Worm (Caenorhabditis elegans) whole organism, L1 larva: ENCODE data around the gene attf-2.
A peak's percentile ranks its signal among the peaks of the same experiment; 100 is the strongest.

Source experiments
- C16A3.4 ChIP-seq: fragments of 150-350 bp; optimal IDR thresholded peaks from 2 replicates; lab custom pipeline; 2014; ENCODE audit warnings: missing biosample characterization, missing genetic modification characterization
- C34B4.2 ChIP-seq: sonication (generic microtip); optimal IDR thresholded peaks from 2 replicates; lab custom pipeline; 2017; ENCODE audit warnings: mild to moderate bottlenecking, missing genetic modification characterization, missing compliant biosample characterization
- Y116A8C.19 ChIP-seq: sonication (generic microtip); optimal IDR thresholded peaks from 2 replicates; lab custom pipeline; 2016; ENCODE audit warnings: missing compliant biosample characterization, missing genetic modification characterization, borderline replicate concordance
- aly-2 ChIP-seq: fragments of 150-350 bp; optimal IDR thresholded peaks from 2 replicates; lab custom pipeline; 2014; ENCODE audit warnings: missing biosample characterization, missing genetic modification characterization
- ama-1 ChIP-seq: fragments of 150-350 bp; optimal IDR thresholded peaks from 2 replicates; lab custom pipeline; 2014
- blmp-1 ChIP-seq: fragments of 150-350 bp; optimal IDR thresholded peaks from 2 replicates; lab custom pipeline; 2014; ENCODE audit warnings: missing biosample characterization, missing genetic modification characterization
- ceh-63 ChIP-seq: fragments of 200-800 bp; sonication (Bioruptor generic); optimal IDR thresholded peaks from 2 replicates; lab custom pipeline; 2018; ENCODE audit warnings: mild to moderate bottlenecking, missing genetic modification characterization, missing compliant biosample characterization
- ceh-82 ChIP-seq, 3 experiments: fragments of 150-350 bp in 1 of 3; sonication (generic microtip) in 2 of 3; optimal IDR thresholded peaks; 2 replicates each; lab custom pipeline; 2014 to 2017; ENCODE audit warnings: missing biosample characterization in 3 of 3, missing genetic modification characterization in 3 of 3
- ces-1 ChIP-seq: fragments of 150-350 bp; optimal IDR thresholded peaks from 2 replicates; lab custom pipeline; 2014; ENCODE audit warnings: missing biosample characterization, missing genetic modification reagents, missing genetic modification characterization
- dpl-1 ChIP-seq, 3 experiments: fragments of 150-350 bp in 2 of 3; sonication (generic microtip) in 1 of 3; optimal IDR thresholded peaks; 2 replicates each; lab custom pipeline; 2014 to 2017; ENCODE audit warnings: missing biosample characterization in 3 of 3, missing genetic modification characterization in 3 of 3, missing genetic modification reagents in 3 of 3
- efl-3 ChIP-seq: fragments of 200-800 bp; sonication (Bioruptor generic); optimal IDR thresholded peaks from 2 replicates; lab custom pipeline; 2018; ENCODE audit warnings: mild to moderate bottlenecking, missing genetic modification characterization, missing compliant biosample characterization
- egl-13 ChIP-seq: sonication (generic microtip); optimal IDR thresholded peaks from 2 replicates; lab custom pipeline; 2016; ENCODE audit warnings: missing genotype, missing genetic modification reagents, missing genetic modification characterization, missing compliant biosample characterization
- elt-2 ChIP-seq: sonication (generic microtip); optimal IDR thresholded peaks from 2 replicates; lab custom pipeline; 2016; ENCODE audit warnings: missing genetic modification characterization, mild to moderate bottlenecking, inconsistent platforms, missing compliant biosample characterization, missing genetic modification reagents
- fkh-4 ChIP-seq: sonication (generic microtip); optimal IDR thresholded peaks from 2 replicates; lab custom pipeline; 2016; ENCODE audit warnings: missing compliant biosample characterization, missing genetic modification characterization, borderline replicate concordance
- fkh-8 ChIP-seq: sonication (generic microtip); optimal IDR thresholded peaks from 2 replicates; lab custom pipeline; 2016; ENCODE audit warnings: mild to moderate bottlenecking, missing genetic modification characterization, missing compliant biosample characterization
- fos-1 ChIP-seq: fragments of 150-350 bp; optimal IDR thresholded peaks from 2 replicates; lab custom pipeline; 2014; ENCODE audit warnings: missing biosample characterization, missing genetic modification characterization
- hlh-17 ChIP-seq: fragments of 200-800 bp; sonication (Bioruptor generic); optimal IDR thresholded peaks from 2 replicates; lab custom pipeline; 2018; ENCODE audit warnings: missing genetic modification characterization, mild to moderate bottlenecking, missing compliant biosample characterization, moderate library complexity, borderline replicate concordance
- hlh-4 ChIP-seq: sonication (generic microtip); optimal IDR thresholded peaks from 2 replicates; lab custom pipeline; 2016; ENCODE audit warnings: mild to moderate bottlenecking, missing genetic modification characterization, missing compliant biosample characterization
- hpl-2 ChIP-seq: fragments of 150-350 bp; optimal IDR thresholded peaks from 2 replicates; lab custom pipeline; 2014; ENCODE audit warnings: missing biosample characterization, missing genetic modification reagents, missing genetic modification characterization
- irx-1 ChIP-seq: sonication (generic microtip); optimal IDR thresholded peaks from 2 replicates; lab custom pipeline; 2016; ENCODE audit warnings: missing genetic modification characterization, missing compliant biosample characterization
- lin-13 ChIP-seq: fragments of 150-350 bp; optimal IDR thresholded peaks from 2 replicates; lab custom pipeline; 2014; ENCODE audit warnings: missing biosample characterization, missing genetic modification reagents, missing genetic modification characterization
- lin-14 ChIP-seq: fragments of 200-800 bp; sonication (Bioruptor generic); optimal IDR thresholded peaks from 2 replicates; lab custom pipeline; 2018; ENCODE audit warnings: mild to moderate bottlenecking, missing genetic modification characterization, moderate library complexity, missing compliant biosample characterization
- lin-15B ChIP-seq: fragments of 150-350 bp; sonication (generic microtip); optimal IDR thresholded peaks from 3 replicates; lab custom pipeline; 2014; ENCODE audit warnings: missing biosample characterization, missing genetic modification characterization
- lin-35 ChIP-seq, 2 experiments: fragments of 150-350 bp; optimal IDR thresholded peaks; 2 replicates each; lab custom pipeline; 2014; ENCODE audit warnings: missing biosample characterization in 2 of 2, missing genetic modification characterization in 2 of 2, missing genetic modification reagents in 2 of 2
- lin-39 ChIP-seq: fragments of 150-350 bp; optimal IDR thresholded peaks from 2 replicates; lab custom pipeline; 2014; ENCODE audit warnings: missing biosample characterization, missing genetic modification reagents, missing genetic modification characterization
- lir-3 ChIP-seq: sonication (generic microtip); optimal IDR thresholded peaks from 2 replicates; lab custom pipeline; 2016; ENCODE audit warnings: mild to moderate bottlenecking, missing genetic modification characterization, moderate library complexity, missing compliant biosample characterization; ENCODE audit not compliant: poor library complexity
- lsy-2 ChIP-seq, 2 experiments: fragments of 150-350 bp; optimal IDR thresholded peaks; 2 replicates each; lab custom pipeline; 2014; ENCODE audit warnings: missing biosample characterization in 2 of 2, missing genetic modification characterization in 2 of 2
- mab-9 ChIP-seq: fragments of 200-800 bp; sonication (Bioruptor generic); IDR thresholded peaks from 2 replicates; pipeline ENCODE4 v1.3.6; 2022; ENCODE audit warnings: missing genetic modification reagents, missing genetic modification characterization, missing compliant biosample characterization
- mep-1 ChIP-seq: fragments of 150-350 bp; optimal IDR thresholded peaks from 2 replicates; lab custom pipeline; 2014; ENCODE audit warnings: missing biosample characterization, missing genetic modification characterization
- nhr-12 ChIP-seq: sonication (generic microtip); optimal IDR thresholded peaks from 2 replicates; lab custom pipeline; 2017; ENCODE audit warnings: missing biosample characterization, missing genetic modification characterization
- nhr-19 ChIP-seq: fragments of 200-800 bp; sonication (Bioruptor generic); conservative IDR thresholded peaks from 2 replicates; pipeline ENCODE4 v1.3.6; 2022; ENCODE audit warnings: missing genetic modification characterization, missing compliant biosample characterization
- nhr-237 ChIP-seq: fragments of 150-350 bp; optimal IDR thresholded peaks from 2 replicates; lab custom pipeline; 2014; ENCODE audit warnings: missing biosample characterization, missing genetic modification characterization
- nhr-28 ChIP-seq: fragments of 150-350 bp; optimal IDR thresholded peaks from 2 replicates; lab custom pipeline; 2014; ENCODE audit warnings: missing biosample characterization, missing genetic modification characterization
- nhr-47 ChIP-seq: sonication (generic microtip); optimal IDR thresholded peaks from 2 replicates; lab custom pipeline; 2016; ENCODE audit warnings: mild to moderate bottlenecking, missing genetic modification characterization, moderate library complexity, missing compliant biosample characterization
- nhr-71 ChIP-seq: sonication (generic microtip); optimal IDR thresholded peaks from 2 replicates; lab custom pipeline; 2016; ENCODE audit warnings: mild to moderate bottlenecking, missing genetic modification characterization, moderate library complexity, missing compliant biosample characterization
- nhr-76 ChIP-seq: sonication (generic microtip); optimal IDR thresholded peaks from 2 replicates; lab custom pipeline; 2017; ENCODE audit warnings: missing biosample characterization, missing genetic modification characterization
- nhr-90 ChIP-seq: sonication (generic microtip); optimal IDR thresholded peaks from 2 replicates; lab custom pipeline; 2016; ENCODE audit warnings: mild to moderate bottlenecking, missing genetic modification characterization, missing compliant biosample characterization; ENCODE audit not compliant: poor library complexity
- pax-3 ChIP-seq: fragments of 200-800 bp; sonication (Bioruptor generic); optimal IDR thresholded peaks from 2 replicates; lab custom pipeline; 2018; ENCODE audit warnings: mild to moderate bottlenecking, missing genetic modification characterization, moderate library complexity, missing compliant biosample characterization
- rnt-1 ChIP-seq: sonication (generic microtip); optimal IDR thresholded peaks from 2 replicates; lab custom pipeline; 2016; ENCODE audit warnings: mild to moderate bottlenecking, missing genetic modification characterization, moderate library complexity, missing compliant biosample characterization
- snpc-4 ChIP-seq: fragments of 150-350 bp; optimal IDR thresholded peaks from 2 replicates; lab custom pipeline; 2014; ENCODE audit warnings: missing biosample characterization, missing genetic modification characterization
- snu-23 ChIP-seq: sonication (generic microtip); optimal IDR thresholded peaks from 2 replicates; lab custom pipeline; 2016; ENCODE audit warnings: missing genetic modification characterization, missing compliant biosample characterization
- sox-4 ChIP-seq: sonication (generic microtip); optimal IDR thresholded peaks from 2 replicates; lab custom pipeline; 2016; ENCODE audit warnings: missing genetic modification characterization, missing compliant biosample characterization
- sptf-1 ChIP-seq: fragments of 150-350 bp; optimal IDR thresholded peaks from 2 replicates; lab custom pipeline; 2014; ENCODE audit warnings: missing biosample characterization, missing genetic modification characterization
- sup-37 ChIP-seq: fragments of 200-800 bp; sonication (Bioruptor generic); optimal IDR thresholded peaks from 2 replicates; lab custom pipeline; 2018; ENCODE audit warnings: mild to moderate bottlenecking, missing genetic modification characterization, missing compliant biosample characterization
- swsn-7 ChIP-seq: sonication (generic microtip); optimal IDR thresholded peaks from 2 replicates; lab custom pipeline; 2016; ENCODE audit warnings: missing genetic modification characterization, missing compliant biosample characterization
- tlp-1 ChIP-seq: fragments of 150-350 bp; optimal IDR thresholded peaks from 2 replicates; lab custom pipeline; 2014; ENCODE audit warnings: missing biosample characterization, missing genetic modification characterization
- unc-30 ChIP-seq: sonication (generic microtip); optimal IDR thresholded peaks from 2 replicates; lab custom pipeline; 2017; ENCODE audit warnings: missing biosample characterization, missing genetic modification characterization
- unc-86 ChIP-seq: sonication (generic microtip); optimal IDR thresholded peaks from 2 replicates; lab custom pipeline; 2016; ENCODE audit warnings: missing genetic modification characterization, missing compliant biosample characterization
- vab-15 ChIP-seq: sonication (generic microtip); optimal IDR thresholded peaks from 2 replicates; lab custom pipeline; 2017; ENCODE audit warnings: missing genotype, mild to moderate bottlenecking, missing genetic modification characterization, missing compliant biosample characterization
- xbp-1 ChIP-seq: sonication (generic microtip); optimal IDR thresholded peaks from 2 replicates; lab custom pipeline; 2016; ENCODE audit warnings: missing genetic modification characterization, missing compliant biosample characterization
- zip-4 ChIP-seq: fragments of 200-800 bp; sonication (Bioruptor generic); optimal IDR thresholded peaks from 2 replicates; lab custom pipeline; 2018; ENCODE audit warnings: mild to moderate bottlenecking, missing genetic modification characterization, moderate library complexity, missing compliant biosample characterization
- ztf-11 ChIP-seq, 2 experiments: sonication (generic microtip); optimal IDR thresholded peaks; 2 replicates each; lab custom pipeline; 2016 to 2017; ENCODE audit warnings: missing genetic modification characterization in 2 of 2, missing biosample characterization in 1 of 2, missing compliant biosample characterization in 1 of 2
- ztf-4 ChIP-seq: fragments of 150-350 bp; optimal IDR thresholded peaks from 2 replicates; lab custom pipeline; 2014; ENCODE audit warnings: missing biosample characterization, missing genetic modification characterization

attf-2 gene

ce11 chrV:7196498-7196966, 595 bp upstream of the attf-2 start, which contains the start of gene F09G2.2 (continued):
- TF ChIP-seq ceh-63 (GFP tag; lab: Kevin White, UChicago) = no peak
- peak; percentile 93 for TF ChIP-seq swsn-7 (tag; lab: Kevin White, UChicago)
- TF ChIP-seq fos-1 (tag; lab: Kevin White, UChicago) = peak; percentile 83
- TF ChIP-seq nhr-90 (tag; lab: Kevin White, UChicago) = peak; percentile 92
- peak; percentile 94 for TF ChIP-seq xbp-1
- peak; percentile 90 to 95 for TF ChIP-seq lsy-2 (tag; optimal IDR thresholded peaks at IDR 0.05; lab: Kevin White, UChicago)
- no peak for TF ChIP-seq nhr-76
- no peak for TF ChIP-seq Y116A8C.19
- TF ChIP-seq blmp-1 = peak; percentile 77
- peak; percentile 29 for TF ChIP-seq lir-3 (tag; lab: Kevin White, UChicago)
- peak; percentile 69 for TF ChIP-seq ztf-4 (tag; lab: Kevin White, UChicago)
- TF ChIP-seq hlh-17 (GFP tag; lab: Kevin White, UChicago) = no peak
- no peak for TF ChIP-seq hlh-4 (tag; lab: Kevin White, UChicago)
- TF ChIP-seq ama-1 = peak; percentile 63
- TF ChIP-seq ztf-11 (tag; optimal IDR thresholded peaks at IDR 0.05; lab: Kevin White, UChicago) = peak in 1 of 2 experiments; percentile 75
- TF ChIP-seq dpl-1 (GFP tag; optimal IDR thresholded peaks at IDR 0.05; lab: Kevin White, UChicago) = peak; percentile 92 to 93 (median 92)
- TF ChIP-seq sptf-1 (tag; lab: Kevin White, UChicago) = no peak
- TF ChIP-seq nhr-47 (tag; lab: Kevin White, UChicago) = peak; percentile 91
- peak; percentile 60 for TF ChIP-seq mab-9 (GFP tag; lab: Robert Waterston, UW)
- no peak for TF ChIP-seq tlp-1
- no peak for TF ChIP-seq efl-3 (GFP tag; lab: Kevin White, UChicago)
- peak; percentile 83 for TF ChIP-seq unc-86 (tag; lab: Kevin White, UChicago)
- no peak for TF ChIP-seq sox-4 (tag; lab: Kevin White, UChicago)
- TF ChIP-seq rnt-1 (tag; lab: Kevin White, UChicago) = peak; percentile 92
- no peak for TF ChIP-seq ces-1 (GFP tag; lab: Kevin White, UChicago)
- TF ChIP-seq mep-1 (tag; lab: Kevin White, UChicago) = peak; percentile 95
- peak; percentile 93 for TF ChIP-seq lin-15B (tag; lab: Kevin White, UChicago)
- peak; percentile 43 for TF ChIP-seq lin-39
- TF ChIP-seq hpl-2 = peak; percentile 52
- no peak for TF ChIP-seq fkh-4 (tag; lab: Kevin White, UChicago)
- peak; percentile 30 for TF ChIP-seq sup-37
- TF ChIP-seq snpc-4 (tag; lab: Kevin White, UChicago) = peak; percentile 62
- peak; percentile 74 for TF ChIP-seq egl-13 (tag; lab: Kevin White, UChicago)
- TF ChIP-seq C34B4.2 (tag; lab: Kevin White, UChicago) = no peak
- TF ChIP-seq pax-3 (tag; lab: Kevin White, UChicago) = peak; percentile 60
- peak; percentile 34 for TF ChIP-seq vab-15
- peak; percentile 79 for TF ChIP-seq nhr-237 (tag; lab: Kevin White, UChicago)
- TF ChIP-seq ceh-82 (tag; optimal IDR thresholded peaks at IDR 0.05; lab: Kevin White, UChicago) = peak; percentile 92 to 94 (median 93)
- peak; percentile 91 for TF ChIP-seq lin-14 (GFP tag; lab: Kevin White, UChicago)
- TF ChIP-seq unc-30 (tag; lab: Kevin White, UChicago) = no peak
- TF ChIP-seq snu-23 (GFP tag; lab: Kevin White, UChicago) = peak; percentile 96
- peak; percentile 96 to 97 for TF ChIP-seq lin-35 (GFP tag; optimal IDR thresholded peaks at IDR 0.05; lab: Kevin White, UChicago)
- TF ChIP-seq zip-4 (GFP tag; lab: Kevin White, UChicago) = peak; percentile 73
- no peak for TF ChIP-seq nhr-12 (tag; lab: Kevin White, UChicago)
- TF ChIP-seq nhr-71 = peak; percentile 95
- TF ChIP-seq nhr-28 (tag; lab: Kevin White, UChicago) = no peak
- TF ChIP-seq C16A3.4 (tag; lab: Kevin White, UChicago) = peak; percentile 95
- TF ChIP-seq nhr-19 (GFP tag; lab: Robert Waterston, UW) = peak; percentile 94
- peak; percentile 46 for TF ChIP-seq aly-2 (tag; lab: Kevin White, UChicago)
- TF ChIP-seq fkh-8 (tag; lab: Kevin White, UChicago) = peak; percentile 90
- peak; percentile 90 for TF ChIP-seq lin-13 (GFP tag; lab: Kevin White, UChicago)
- peak; percentile 78 for TF ChIP-seq elt-2 (tag; lab: Kevin White, UChicago)
- peak; percentile 82 for TF ChIP-seq irx-1 (tag; lab: Kevin White, UChicago)
